Worm (Caenorhabditis elegans) whole organism, L4 larva: ENCODE data around the gene msp-32.

ENCODE experiments used
- ama-1 ChIP-seq: fragments of 150-350 bp; optimal IDR thresholded peaks from 2 replicates; lab custom pipeline; 2014; ENCODE audit warnings: inconsistent platforms, mixed read lengths
- ces-1 ChIP-seq: fragments of 150-350 bp; sonication (generic microtip); optimal IDR thresholded peaks from 4 replicates; lab custom pipeline; 2014; ENCODE audit warnings: missing biosample characterization, missing genetic modification reagents, missing genetic modification characterization
- nhr-237 ChIP-seq: sonication (generic microtip); optimal IDR thresholded peaks from 2 replicates; lab custom pipeline; 2017; ENCODE audit warnings: missing biosample characterization, missing genetic modification characterization
- tra-1 ChIP-seq: fragments of 200-800 bp; sonication (Bioruptor generic); IDR thresholded peaks from 2 replicates; pipeline ENCODE4 v1.3.6; 2022; ENCODE audit warnings: missing genetic modification reagents, missing genetic modification characterization, missing compliant biosample characterization

DNA sequence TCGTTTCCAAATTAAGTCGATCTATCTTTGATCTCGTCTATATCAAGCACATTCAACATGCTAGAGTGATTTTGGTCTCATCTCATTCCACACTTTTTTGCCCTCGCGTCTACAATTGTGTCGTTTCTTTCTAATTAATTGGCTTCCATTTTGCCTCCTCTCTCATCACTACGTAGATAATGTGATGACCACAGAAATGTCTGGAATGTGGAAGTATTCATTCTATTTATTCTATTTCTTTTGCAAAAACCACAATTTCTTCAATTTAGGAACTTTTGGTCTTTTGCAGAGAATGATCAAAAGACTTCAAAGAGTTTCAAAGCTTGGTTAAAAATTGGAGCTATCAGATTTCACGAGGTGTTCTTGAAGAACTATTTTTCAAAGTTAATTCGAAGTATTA is 16.9 kb downstream of the msp-32 start:
- TF ChIP-seq ces-1 (GFP tag; lab: Kevin White, UChicago) = no peak
- TF ChIP-seq ama-1 (lab: Kevin White, UChicago) = no peak
- TF ChIP-seq nhr-237 (tag; lab: Kevin White, UChicago) = no peak
- no peak for TF ChIP-seq tra-1
